Fruit fly (Drosophila melanogaster) whole organism, wandering third instar larva: Measurements from ENCODE around the gene eIF2A.

ENCODE experiments used
- Abd-B ChIP-seq: fragments of >200 bp; optimal IDR thresholded peaks from 2 replicates; lab custom pipeline; 2017; ENCODE audit warnings: missing biosample characterization, missing genetic modification characterization
- CG32264 ChIP-seq: fragments of 200-800 bp; sonication (Bioruptor generic); optimal IDR thresholded peaks from 2 replicates; lab custom pipeline; 2016; ENCODE audit warnings: missing biosample characterization, missing genetic modification characterization
- Dfd ChIP-seq: fragments of >200 bp; optimal IDR thresholded peaks from 2 replicates; lab custom pipeline; 2017; ENCODE audit warnings: missing biosample characterization, missing genetic modification characterization
- Myc ChIP-seq: fragments of >200 bp; optimal IDR thresholded peaks from 2 replicates; lab custom pipeline; 2017
- Rel ChIP-seq, 2 experiments: fragments of 200-800 bp; sonication (Bioruptor generic) in 1 of 2; optimal IDR thresholded peaks; 2 replicates in 1 of 2; 3 replicates in 1 of 2; lab custom pipeline; 2016 to 2019; ENCODE audit warnings: mild to moderate bottlenecking in 2 of 2, missing biosample characterization in 2 of 2, missing genetic modification characterization in 2 of 2, moderate library complexity in 1 of 2
- h ChIP-seq: fragments of 200-800 bp; sonication (Bioruptor generic); optimal IDR thresholded peaks from 3 replicates; lab custom pipeline; 2016; ENCODE audit warnings: missing biosample characterization, mild to moderate bottlenecking, missing genetic modification characterization
- lola ChIP-seq: fragments of >200 bp; optimal IDR thresholded peaks from 2 replicates; lab custom pipeline; 2017; ENCODE audit warnings: missing biosample characterization, missing genetic modification characterization
- psq ChIP-seq: fragments of 200-800 bp; sonication (Bioruptor generic); optimal IDR thresholded peaks from 3 replicates; lab custom pipeline; 2017; ENCODE audit warnings: missing biosample characterization, mild to moderate bottlenecking, missing genetic modification characterization, moderate library complexity
- woc ChIP-seq: sonication (Bioruptor generic); optimal IDR thresholded peaks from 2 replicates; lab custom pipeline; 2016; ENCODE audit warnings: missing biosample characterization, mild to moderate bottlenecking, missing genetic modification characterization

dm6 chr3L:21827130-21827529 is 2.6 kb downstream of the eIF2A start:
- TF ChIP-seq lola (GFP tag; lab: Kevin White, UChicago) (no peak), Dfd (GFP tag; lab: Kevin White, UChicago) (no peak), Abd-B (GFP tag; lab: Kevin White, UChicago) (no peak), h (GFP tag; lab: Kevin White, UChicago) (no peak), Myc (lab: Kevin White, UChicago) (no peak), CG32264 (GFP tag; lab: Kevin White, UChicago) (no peak), Rel (GFP tag; optimal IDR thresholded peaks at IDR 0.05; lab: Kevin White, UChicago) (no peak), Rel (tag; optimal IDR thresholded peaks at IDR 0.05; lab: Kevin White, UChicago) (no peak), psq (GFP tag; lab: Kevin White, UChicago) (no peak), woc (no peak)
